Fruit fly (Drosophila melanogaster): ENCODE data around the gene CycB3.

- no peak for TF ChIP-seq psq (optimal IDR thresholded peaks at IDR 0.05)
- no peak for TF ChIP-seq usp (GFP tag; optimal IDR thresholded peaks at IDR 0.05)
- TF ChIP-seq pan (optimal IDR thresholded peaks at IDR 0.05), result no peak
- no peak for TF ChIP-seq CG8478 (optimal IDR thresholded peaks at IDR 0.05)
Measured at dm6 chr3R:24841063-24841462, 29.6 kb downstream of the CycB3 start, which contains the start of gene CG33658.
